Worm (Caenorhabditis elegans): ENCODE results near the gene B0244.6.
A peak's percentile ranks its signal among the peaks of the same experiment; 100 is the strongest.

The B0244.6 gene

ce11 chrIII:5705228-5705888, 32.5 kb upstream of the B0244.6 start, which contains the start of gene swp-1:
Gene swp-1 (minus strand): TSS chrIII:5705525.
- no peak for TF ChIP-seq hnd-1 (tag; optimal IDR thresholded peaks at IDR 0.05)
- TF ChIP-seq scrt-1 (GFP tag; IDR thresholded peaks at IDR 0.05): no peak
- no peak for TF ChIP-seq ceh-13 (GFP tag; optimal IDR thresholded peaks at IDR 0.05)
- peak; percentile 5 for TF ChIP-seq ama-1 (optimal IDR thresholded peaks at IDR 0.05)
- no peak for TF ChIP-seq aly-1 (tag; optimal IDR thresholded peaks at IDR 0.05)
- no peak for TF ChIP-seq hmg-4 (GFP tag; optimal IDR thresholded peaks at IDR 0.05)

ce11 chrIII:5706077-5706627, 31.7 kb upstream of the B0244.6 start, which contains the start of gene rpl-23:
Gene rpl-23 (minus strand): TSS chrIII:5706127.
- TF ChIP-seq hmg-4 (GFP tag; optimal IDR thresholded peaks at IDR 0.05): no peak
- TF ChIP-seq tbx-37 (GFP tag; conservative IDR thresholded peaks at IDR 0.05): 0 out of 2 replicates have a peak, but pooled peaks have one; percentile 14
- TF ChIP-seq ets-7 (tag; optimal IDR thresholded peaks at IDR 0.05): no peak
- TF ChIP-seq F13C5.2 (tag; optimal IDR thresholded peaks at IDR 0.05): peak; percentile 54

- TF ChIP-seq B0310.2 (tag; optimal IDR thresholded peaks at IDR 0.05): no peak
- TF ChIP-seq ceh-36 (tag; optimal IDR thresholded peaks at IDR 0.05): no peak
- TF ChIP-seq sea-1 (GFP tag; conservative IDR thresholded peaks at IDR 0.05): no peak
Measured at ce11 chrIII:5707546-5707945, 30.3 kb upstream of the B0244.6 start.

ce11 chrIII:5708024-5708423, 29.8 kb upstream of the B0244.6 start:
- TF ChIP-seq ceh-13 (GFP tag; optimal IDR thresholded peaks at IDR 0.05) (no peak), B0310.2 (tag; optimal IDR thresholded peaks at IDR 0.05) (no peak)

- TF ChIP-seq tra-4 (tag; optimal IDR thresholded peaks at IDR 0.05): no peak
- no peak for TF ChIP-seq ceh-36 (tag; optimal IDR thresholded peaks at IDR 0.05)
- TF ChIP-seq tbx-11 (GFP tag; IDR thresholded peaks at IDR 0.05): no peak
- TF ChIP-seq F13C5.2 (tag; optimal IDR thresholded peaks at IDR 0.05): no peak
- no peak for TF ChIP-seq hmg-4 (GFP tag; optimal IDR thresholded peaks at IDR 0.05)
- TF ChIP-seq sea-1 (GFP tag; conservative IDR thresholded peaks at IDR 0.05): no peak
- TF ChIP-seq hnd-1 (tag; optimal IDR thresholded peaks at IDR 0.05): no peak
- no peak for TF ChIP-seq flt-1 (GFP tag; IDR thresholded peaks at IDR 0.05)
- TF ChIP-seq hmbx-1 (tag; optimal IDR thresholded peaks at IDR 0.05): no peak
- TF ChIP-seq aly-1 (tag; optimal IDR thresholded peaks at IDR 0.05): no peak
- no peak for TF ChIP-seq ets-7 (tag; optimal IDR thresholded peaks at IDR 0.05)
- TF ChIP-seq pes-1 (GFP tag; IDR thresholded peaks at IDR 0.05): no peak
- no peak for TF ChIP-seq ama-1 (optimal IDR thresholded peaks at IDR 0.05)
- no peak for TF ChIP-seq ceh-13 (GFP tag; optimal IDR thresholded peaks at IDR 0.05)
- no peak for TF ChIP-seq scrt-1 (GFP tag; IDR thresholded peaks at IDR 0.05)
- TF ChIP-seq B0310.2 (tag; optimal IDR thresholded peaks at IDR 0.05): no peak
Measured at ce11 chrIII:5709224-5709623, 28.6 kb upstream of the B0244.6 start, which contains the start of gene hpo-28. Gene hpo-28 (minus strand): TSS chrIII:5709324.

- TF ChIP-seq ceh-36 (tag; optimal IDR thresholded peaks at IDR 0.05): no peak
- TF ChIP-seq sea-1 (GFP tag; conservative IDR thresholded peaks at IDR 0.05): no peak
- no peak for TF ChIP-seq hmbx-1 (tag; optimal IDR thresholded peaks at IDR 0.05)
- TF ChIP-seq ceh-13 (GFP tag; optimal IDR thresholded peaks at IDR 0.05): no peak
- TF ChIP-seq scrt-1 (GFP tag; IDR thresholded peaks at IDR 0.05): no peak
- TF ChIP-seq tra-4 (tag; optimal IDR thresholded peaks at IDR 0.05): no peak
- TF ChIP-seq ets-7 (tag; optimal IDR thresholded peaks at IDR 0.05): no peak
- TF ChIP-seq flt-1 (GFP tag; IDR thresholded peaks at IDR 0.05): no peak
- no peak for TF ChIP-seq B0310.2 (tag; optimal IDR thresholded peaks at IDR 0.05)
- no peak for TF ChIP-seq hmg-4 (GFP tag; optimal IDR thresholded peaks at IDR 0.05)
- no peak for TF ChIP-seq pes-1 (GFP tag; IDR thresholded peaks at IDR 0.05)
- TF ChIP-seq tbx-11 (GFP tag; IDR thresholded peaks at IDR 0.05): no peak
- TF ChIP-seq tbx-37 (GFP tag; conservative IDR thresholded peaks at IDR 0.05): no peak
- TF ChIP-seq hnd-1 (tag; optimal IDR thresholded peaks at IDR 0.05): no peak
- no peak for TF ChIP-seq F13C5.2 (tag; optimal IDR thresholded peaks at IDR 0.05)
- no peak for TF ChIP-seq aly-1 (tag; optimal IDR thresholded peaks at IDR 0.05)
- TF ChIP-seq ama-1 (optimal IDR thresholded peaks at IDR 0.05): no peak
Measured at ce11 chrIII:5710045-5710444, 27.8 kb upstream of the B0244.6 start, which contains the start of gene B0336.12. Gene B0336.12 (minus strand): TSS chrIII:5710145.

ce11 chrIII:5710676-5711075, 27.1 kb upstream of the B0244.6 start:
- peak; percentile 3 for TF ChIP-seq aly-1 (tag; optimal IDR thresholded peaks at IDR 0.05)
- 0 out of 2 replicates have a peak, but pooled peaks have one; percentile 26 for TF ChIP-seq sea-1 (GFP tag; conservative IDR thresholded peaks at IDR 0.05)
- no peak for TF ChIP-seq tbx-11 (GFP tag; IDR thresholded peaks at IDR 0.05)

- no peak for TF ChIP-seq F13C5.2 (tag; optimal IDR thresholded peaks at IDR 0.05)
- TF ChIP-seq scrt-1 (GFP tag; IDR thresholded peaks at IDR 0.05): no peak
- TF ChIP-seq hmg-4 (GFP tag; optimal IDR thresholded peaks at IDR 0.05): no peak
- no peak for TF ChIP-seq tbx-11 (GFP tag; IDR thresholded peaks at IDR 0.05)
- no peak for TF ChIP-seq sea-1 (GFP tag; conservative IDR thresholded peaks at IDR 0.05)
- TF ChIP-seq hnd-1 (tag; optimal IDR thresholded peaks at IDR 0.05): no peak
- no peak for TF ChIP-seq ceh-13 (GFP tag; optimal IDR thresholded peaks at IDR 0.05)
- no peak for TF ChIP-seq tbx-37 (GFP tag; conservative IDR thresholded peaks at IDR 0.05)
- no peak for TF ChIP-seq tra-4 (tag; optimal IDR thresholded peaks at IDR 0.05)
- no peak for TF ChIP-seq ama-1 (optimal IDR thresholded peaks at IDR 0.05)
- TF ChIP-seq ceh-36 (tag; optimal IDR thresholded peaks at IDR 0.05): no peak
- TF ChIP-seq flt-1 (GFP tag; IDR thresholded peaks at IDR 0.05): no peak
- no peak for TF ChIP-seq B0310.2 (tag; optimal IDR thresholded peaks at IDR 0.05)
- no peak for TF ChIP-seq ets-7 (tag; optimal IDR thresholded peaks at IDR 0.05)
- TF ChIP-seq hmbx-1 (tag; optimal IDR thresholded peaks at IDR 0.05): no peak
- no peak for TF ChIP-seq pes-1 (GFP tag; IDR thresholded peaks at IDR 0.05)
- TF ChIP-seq aly-1 (tag; optimal IDR thresholded peaks at IDR 0.05): no peak
Measured at ce11 chrIII:5711242-5711641, 26.6 kb upstream of the B0244.6 start, which contains the start of gene rbm-26. Gene rbm-26 (plus strand): TSS chrIII:5711542.

All from whole organism, early embryonic.